Worm (Caenorhabditis elegans) whole organism, early embryonic: ENCODE results near the gene C35D10.6.

Experiments used
- B0310.2 ChIP-seq: sonication (generic microtip); optimal IDR thresholded peaks from 2 replicates; lab custom pipeline; 2016; ENCODE audit warnings: mild to moderate bottlenecking, missing genetic modification characterization, missing compliant biosample characterization
- F13C5.2 ChIP-seq: sonication (generic microtip); optimal IDR thresholded peaks from 2 replicates; lab custom pipeline; 2017; ENCODE audit warnings: mild to moderate bottlenecking, missing genetic modification characterization, inconsistent platforms, missing compliant biosample characterization
- ama-1 ChIP-seq: fragments of 150-350 bp; optimal IDR thresholded peaks from 2 replicates; lab custom pipeline; 2014
- ceh-36 ChIP-seq: sonication (generic microtip); optimal IDR thresholded peaks from 2 replicates; lab custom pipeline; 2016; ENCODE audit warnings: missing genetic modification characterization, inconsistent platforms, missing compliant biosample characterization
- flt-1 ChIP-seq: fragments of 200-800 bp; sonication (Bioruptor generic); IDR thresholded peaks from 2 replicates; pipeline ENCODE4 v1.3.6; 2022; ENCODE audit warnings: missing genetic modification characterization, missing compliant biosample characterization
- hmbx-1 ChIP-seq: sonication (generic microtip); optimal IDR thresholded peaks from 2 replicates; lab custom pipeline; 2016; ENCODE audit warnings: mild to moderate bottlenecking, missing genetic modification characterization, missing compliant biosample characterization
- hmg-4 ChIP-seq: fragments of 200-800 bp; sonication (Bioruptor generic); optimal IDR thresholded peaks from 2 replicates; lab custom pipeline; 2018; ENCODE audit warnings: mild to moderate bottlenecking, missing genetic modification characterization, missing compliant biosample characterization
- hnd-1 ChIP-seq: sonication (generic microtip); optimal IDR thresholded peaks from 2 replicates; lab custom pipeline; 2016; ENCODE audit warnings: missing genetic modification characterization, missing compliant biosample characterization
- sea-1 ChIP-seq: fragments of 200-800 bp; sonication (Bioruptor generic); conservative IDR thresholded peaks from 2 replicates; pipeline ENCODE4 v1.3.6; 2022; ENCODE audit warnings: missing genetic modification characterization, missing compliant biosample characterization
- tbx-37 ChIP-seq: fragments of 200-800 bp; sonication (Bioruptor generic); conservative IDR thresholded peaks from 2 replicates; pipeline ENCODE4 v1.3.6; 2022; ENCODE audit warnings: missing genetic modification reagents, missing genetic modification characterization, missing compliant biosample characterization
- tra-4 ChIP-seq: sonication (generic microtip); optimal IDR thresholded peaks from 2 replicates; lab custom pipeline; 2017; ENCODE audit warnings: missing genetic modification characterization, missing compliant biosample characterization

DNA sequence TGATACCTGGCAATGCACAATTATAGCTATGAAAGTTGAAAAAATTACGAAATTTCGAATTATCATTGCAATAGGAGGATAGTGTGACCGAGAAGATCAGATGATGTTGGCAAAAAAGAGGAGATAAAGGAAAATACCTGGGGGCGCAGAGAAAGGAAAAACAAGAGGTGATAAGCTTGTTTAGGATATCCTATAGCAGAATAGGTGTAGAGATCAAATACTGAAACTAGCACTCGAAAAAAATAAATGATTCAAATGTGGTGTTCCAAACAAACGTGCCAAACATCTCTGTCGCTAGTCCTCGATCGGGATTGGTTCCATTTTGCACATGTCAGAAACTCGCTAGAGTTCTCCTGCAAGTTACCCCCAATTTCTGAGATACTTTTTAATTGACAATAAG lies 29.7 kb upstream of the C35D10.6 start, which contains the start of gene F26A1.9:
- TF ChIP-seq tra-4 = no peak
- TF ChIP-seq F13C5.2 = no peak
- TF ChIP-seq ama-1 (lab: Kevin White, UChicago) = no peak
- no peak for TF ChIP-seq hmbx-1 (tag; lab: Kevin White, UChicago)
- no peak for TF ChIP-seq ceh-36 (tag; lab: Kevin White, UChicago)
- no peak for TF ChIP-seq flt-1 (GFP tag; lab: Robert Waterston, UW)
- TF ChIP-seq sea-1 (GFP tag; lab: Robert Waterston, UW) = no peak
- TF ChIP-seq B0310.2 = no peak
- TF ChIP-seq tbx-37 = no peak
- TF ChIP-seq hnd-1 (tag; lab: Kevin White, UChicago) = no peak
- TF ChIP-seq hmg-4 (GFP tag; lab: Kevin White, UChicago) = no peak
